Fruit fly (Drosophila melanogaster) whole organism, embryonic: Measurements from ENCODE around the gene cindr.
A peak's percentile ranks its signal among the peaks of the same experiment; 100 is the strongest.

ENCODE experiments used
- Antp ChIP-seq: fragments of 200-800 bp; sonication (Bioruptor generic); optimal IDR thresholded peaks from 3 replicates; lab custom pipeline; 2016; ENCODE audit warnings: missing biosample characterization, missing genetic modification characterization
- B-H1 ChIP-seq: fragments of 200-800 bp; sonication (Bioruptor generic); IDR thresholded peaks from 3 replicates; pipeline ENCODE4 v1.3.6; 2022; ENCODE audit warnings: missing biosample characterization, missing genetic modification characterization
- B-H2 ChIP-seq: fragments of 200-800 bp; sonication (Bioruptor generic); optimal IDR thresholded peaks from 2 replicates; lab custom pipeline; 2018; ENCODE audit warnings: missing biosample characterization, mild to moderate bottlenecking, missing genetic modification characterization
- Blimp-1 ChIP-seq: fragments of 200-800 bp; sonication (Bioruptor generic); optimal IDR thresholded peaks from 3 replicates; lab custom pipeline; 2018; ENCODE audit warnings: missing biosample characterization, missing genetic modification characterization, mild to moderate bottlenecking, moderate library complexity, missing genetic modification reagents
- CG11560 ChIP-seq: fragments of 200-800 bp; sonication (Bioruptor generic); IDR thresholded peaks from 3 replicates; pipeline ENCODE4 v1.3.6; 2022; ENCODE audit warnings: missing biosample characterization, missing genetic modification characterization
- CG12391 ChIP-seq: fragments of 200-800 bp; sonication (Bioruptor generic); optimal IDR thresholded peaks from 3 replicates; lab custom pipeline; 2018; ENCODE audit warnings: missing biosample characterization, mild to moderate bottlenecking, missing genetic modification characterization, moderate library complexity
- CG14441 ChIP-seq: fragments of 200-800 bp; sonication (Bioruptor generic); IDR thresholded peaks from 2 replicates; pipeline ENCODE4 v1.3.6; 2022; ENCODE audit warnings: missing biosample characterization, missing genetic modification characterization
- CG15514 ChIP-seq: fragments of 200-800 bp; sonication (Bioruptor generic); optimal IDR thresholded peaks from 3 replicates; lab custom pipeline; 2017; ENCODE audit warnings: missing biosample characterization, missing genetic modification characterization, mild to moderate bottlenecking, moderate library complexity, missing genetic modification reagents
- CG17328 ChIP-seq: fragments of 200-800 bp; sonication (Bioruptor generic); IDR thresholded peaks from 2 replicates; pipeline ENCODE4 v1.3.6; 2022; ENCODE audit warnings: missing biosample characterization, missing genetic modification characterization
- CG17385 ChIP-seq: fragments of 200-800 bp; sonication (Bioruptor generic); optimal IDR thresholded peaks from 3 replicates; lab custom pipeline; 2018; ENCODE audit warnings: missing biosample characterization, mild to moderate bottlenecking, missing genetic modification characterization
- CG18764 ChIP-seq: fragments of 200-800 bp; sonication (Bioruptor generic); optimal IDR thresholded peaks from 3 replicates; lab custom pipeline; 2016; ENCODE audit warnings: missing biosample characterization, missing genetic modification characterization
- CG2875 ChIP-seq: fragments of 200-800 bp; sonication (Bioruptor generic); optimal IDR thresholded peaks from 2 replicates; lab custom pipeline; 2017; ENCODE audit warnings: missing biosample characterization, mild to moderate bottlenecking, missing genetic modification characterization, missing genetic modification reagents
- CG30431 ChIP-seq: fragments of 200-800 bp; sonication (Bioruptor generic); optimal IDR thresholded peaks from 2 replicates; lab custom pipeline; 2017; ENCODE audit warnings: missing biosample characterization, missing genetic modification characterization
- CG31224 ChIP-seq: fragments of 200-800 bp; sonication (Bioruptor generic); IDR thresholded peaks from 2 replicates; pipeline ENCODE4 v1.3.6; 2022; ENCODE audit warnings: missing biosample characterization, missing genetic modification characterization
- CG33213 ChIP-seq: fragments of 200-800 bp; sonication (Bioruptor generic); optimal IDR thresholded peaks from 3 replicates; lab custom pipeline; 2016; ENCODE audit warnings: missing biosample characterization, missing genetic modification characterization
- CG4282 ChIP-seq: fragments of 200-800 bp; sonication (Bioruptor generic); optimal IDR thresholded peaks from 2 replicates; lab custom pipeline; 2016; ENCODE audit warnings: missing biosample characterization, missing genetic modification characterization
- CG6175 ChIP-seq: fragments of 200-800 bp; sonication (Bioruptor generic); IDR thresholded peaks from 3 replicates; pipeline ENCODE4 v1.3.6; 2022; ENCODE audit warnings: missing biosample characterization, missing genetic modification characterization
- CG7271 ChIP-seq: fragments of 200-800 bp; sonication (Bioruptor generic); optimal IDR thresholded peaks from 2 replicates; lab custom pipeline; 2018; ENCODE audit warnings: missing biosample characterization, mild to moderate bottlenecking, missing genetic modification characterization, moderate library complexity
- D19B ChIP-seq: fragments of 200-800 bp; sonication (Bioruptor generic); optimal IDR thresholded peaks from 2 replicates; lab custom pipeline; 2017; ENCODE audit warnings: missing biosample characterization, mild to moderate bottlenecking, missing genetic modification characterization
- Dip3 ChIP-seq: fragments of 200-800 bp; sonication (Bioruptor generic); optimal IDR thresholded peaks from 3 replicates; lab custom pipeline; 2016; ENCODE audit warnings: missing biosample characterization, missing genetic modification characterization
- Fer1 ChIP-seq: fragments of 200-800 bp; sonication (Bioruptor generic); optimal IDR thresholded peaks from 2 replicates; lab custom pipeline; 2017; ENCODE audit warnings: missing biosample characterization, mild to moderate bottlenecking, missing genetic modification characterization
- Gug ChIP-seq: fragments of 200-800 bp; sonication (Bioruptor generic); IDR thresholded peaks from 4 replicates; pipeline ENCODE4 v1.3.6; 2022; ENCODE audit warnings: missing biosample characterization, missing genetic modification characterization
- HLH54F ChIP-seq: fragments of 200-800 bp; sonication (Bioruptor generic); optimal IDR thresholded peaks from 3 replicates; lab custom pipeline; 2016; ENCODE audit warnings: missing biosample characterization, missing genetic modification characterization
- Hey ChIP-seq: fragments of 200-800 bp; sonication (Bioruptor generic); optimal IDR thresholded peaks from 3 replicates; lab custom pipeline; 2018; ENCODE audit warnings: missing biosample characterization, mild to moderate bottlenecking, missing genetic modification characterization
- Max ChIP-seq: fragments of 200-800 bp; sonication (Bioruptor generic); optimal IDR thresholded peaks from 2 replicates; lab custom pipeline; 2016; ENCODE audit warnings: missing biosample characterization, mild to moderate bottlenecking, missing genetic modification characterization
- Mrtf ChIP-seq: fragments of 200-800 bp; sonication (Bioruptor generic); IDR thresholded peaks from 3 replicates; pipeline ENCODE4 v1.3.6; 2022; ENCODE audit warnings: missing biosample characterization, missing genetic modification characterization
- Poxn ChIP-seq: fragments of 200-800 bp; sonication (Bioruptor generic); IDR thresholded peaks from 2 replicates; pipeline ENCODE4 v1.3.6; 2022; ENCODE audit warnings: missing biosample characterization, missing genetic modification characterization
- Tbp ChIP-seq: fragments of >200 bp; optimal IDR thresholded peaks from 2 replicates; lab custom pipeline; 2018; ENCODE audit warnings: missing biosample characterization, missing genetic modification characterization
- Xrp1 ChIP-seq: fragments of 200-800 bp; sonication (Bioruptor generic); IDR thresholded peaks from 2 replicates; pipeline ENCODE4 v1.3.6; 2022; ENCODE audit warnings: missing biosample characterization, missing genetic modification characterization
- bsh ChIP-seq, 2 experiments: fragments of 200-800 bp; sonication (Bioruptor generic); optimal IDR thresholded peaks; 2 replicates each; lab custom pipeline; 2017 to 2018; ENCODE audit warnings: mild to moderate bottlenecking in 2 of 2, missing biosample characterization in 2 of 2, missing genetic modification characterization in 2 of 2, moderate library complexity in 1 of 2
- da ChIP-seq: fragments of 200-800 bp; sonication (Bioruptor generic); optimal IDR thresholded peaks from 2 replicates; lab custom pipeline; 2016; ENCODE audit warnings: missing biosample characterization, missing genetic modification characterization
- danr ChIP-seq: fragments of 200-800 bp; sonication (Bioruptor generic); IDR thresholded peaks from 2 replicates; pipeline ENCODE4 v1.3.6; 2022; ENCODE audit warnings: missing biosample characterization, missing genetic modification characterization
- dpn ChIP-seq, 2 experiments: fragments of 200-800 bp; sonication (Bioruptor generic); optimal IDR thresholded peaks; 3 replicates each; lab custom pipeline; 2016; ENCODE audit warnings: missing biosample characterization in 2 of 2, missing genetic modification characterization in 2 of 2
- fd102C ChIP-seq: fragments of 200-800 bp; sonication (Bioruptor generic); optimal IDR thresholded peaks from 2 replicates; lab custom pipeline; 2018; ENCODE audit warnings: missing biosample characterization, mild to moderate bottlenecking, missing genetic modification characterization, moderate library complexity
- grau ChIP-seq: fragments of 200-800 bp; optimal IDR thresholded peaks from 3 replicates; lab custom pipeline; 2019; ENCODE audit warnings: missing biosample characterization, mild to moderate bottlenecking, missing genetic modification characterization, moderate library complexity
- ham ChIP-seq: fragments of 200-800 bp; sonication (Bioruptor generic); IDR thresholded peaks from 2 replicates; pipeline ENCODE4 v1.3.6; 2022; ENCODE audit warnings: missing biosample characterization, missing genetic modification characterization
- lmd ChIP-seq: fragments of 200-800 bp; sonication (Bioruptor generic); IDR thresholded peaks from 2 replicates; pipeline ENCODE4 v1.3.6; 2022; ENCODE audit warnings: missing biosample characterization, missing genetic modification characterization
- mam ChIP-seq: fragments of 200-800 bp; sonication (Bioruptor generic); optimal IDR thresholded peaks from 3 replicates; lab custom pipeline; 2016; ENCODE audit warnings: missing biosample characterization, missing genetic modification characterization
- nom ChIP-seq: fragments of 200-800 bp; sonication (Bioruptor generic); optimal IDR thresholded peaks from 2 replicates; lab custom pipeline; 2017; ENCODE audit warnings: missing biosample characterization, missing genetic modification characterization, mild to moderate bottlenecking, moderate library complexity, missing genetic modification reagents
- odd ChIP-seq: fragments of 200-800 bp; sonication (Bioruptor generic); optimal IDR thresholded peaks from 2 replicates; lab custom pipeline; 2017; ENCODE audit warnings: missing biosample characterization, mild to moderate bottlenecking, missing genetic modification characterization
- pita ChIP-seq: fragments of 200-800 bp; sonication (Bioruptor generic); optimal IDR thresholded peaks from 2 replicates; lab custom pipeline; 2017; ENCODE audit warnings: missing biosample characterization, mild to moderate bottlenecking, missing genetic modification characterization
- sob ChIP-seq: fragments of 200-800 bp; sonication (Bioruptor generic); IDR thresholded peaks from 2 replicates; pipeline ENCODE4 v1.3.6; 2022; ENCODE audit warnings: missing biosample characterization, missing genetic modification characterization
- stwl ChIP-seq: fragments of 200-800 bp; sonication (Bioruptor generic); optimal IDR thresholded peaks from 3 replicates; lab custom pipeline; 2018; ENCODE audit warnings: missing biosample characterization, mild to moderate bottlenecking, missing genetic modification characterization, moderate library complexity
- tin ChIP-seq: fragments of 200-800 bp; sonication (Bioruptor generic); optimal IDR thresholded peaks from 3 replicates; lab custom pipeline; 2016; ENCODE audit warnings: missing biosample characterization, missing genetic modification characterization
- tio ChIP-seq: fragments of 200-800 bp; sonication (Bioruptor generic); optimal IDR thresholded peaks from 2 replicates; lab custom pipeline; 2017; ENCODE audit warnings: missing biosample characterization, missing genetic modification characterization, inconsistent platforms
- tna ChIP-seq: fragments of 200-800 bp; sonication (Bioruptor generic); IDR thresholded peaks from 2 replicates; pipeline ENCODE4 v1.3.6; 2022; ENCODE audit warnings: missing biosample characterization, missing genetic modification characterization; ENCODE audit not compliant: partially characterized antibody
- trem ChIP-seq: fragments of 200-800 bp; optimal IDR thresholded peaks from 3 replicates; lab custom pipeline; 2019; ENCODE audit warnings: missing biosample characterization, mild to moderate bottlenecking, missing genetic modification characterization, moderate library complexity
- tx ChIP-seq: fragments of 200-800 bp; sonication (Bioruptor generic); optimal IDR thresholded peaks from 2 replicates; lab custom pipeline; 2016; ENCODE audit warnings: missing biosample characterization, missing genetic modification characterization
- vvl ChIP-seq: fragments of 200-800 bp; sonication (Bioruptor generic); IDR thresholded peaks from 2 replicates; pipeline ENCODE4 v1.3.6; 2022; ENCODE audit warnings: missing biosample characterization, missing genetic modification characterization
- wek ChIP-seq: fragments of 200-800 bp; sonication (Bioruptor generic); optimal IDR thresholded peaks from 3 replicates; lab custom pipeline; 2018; ENCODE audit warnings: missing biosample characterization, mild to moderate bottlenecking, missing genetic modification characterization, moderate library complexity
- yki ChIP-seq: fragments of >200 bp; optimal IDR thresholded peaks from 3 replicates; lab custom pipeline; 2018
- zf30C ChIP-seq: fragments of 200-800 bp; sonication (Bioruptor generic); optimal IDR thresholded peaks from 3 replicates; lab custom pipeline; 2018; ENCODE audit warnings: missing biosample characterization, mild to moderate bottlenecking, missing genetic modification characterization

The cindr gene

dm6 chr3R:30789363-30789762 is 19.1 kb upstream of the cindr start (continued):
- TF ChIP-seq vvl (GFP tag; lab: Robert Waterston, UW) = peak; percentile 93
- TF ChIP-seq CG18764 (GFP tag; lab: Kevin White, UChicago) = no peak
- TF ChIP-seq D19B (GFP tag; lab: Kevin White, UChicago) = no peak
- TF ChIP-seq CG7271 (tag; lab: Kevin White, UChicago) = no peak
- no peak for TF ChIP-seq fd102C
- peak; percentile 30 for TF ChIP-seq Blimp-1 (GFP tag; lab: Kevin White, UChicago)
- no peak for TF ChIP-seq pita
- no peak for TF ChIP-seq wek (GFP tag; lab: Kevin White, UChicago)
- peak; percentile 17; the same call in 1 of the 2 replicates for TF ChIP-seq danr (GFP tag; lab: Robert Waterston, UW)
- TF ChIP-seq CG17328 (GFP tag; lab: Robert Waterston, UW) = peak; percentile 67
- TF ChIP-seq tx (GFP tag; lab: Kevin White, UChicago) = no peak
- no peak for TF ChIP-seq CG2875 (GFP tag; lab: Kevin White, UChicago)
- TF ChIP-seq mam = peak; percentile 43
- TF ChIP-seq sob = peak; percentile 64
- TF ChIP-seq CG30431 (GFP tag; lab: Kevin White, UChicago) = no peak
- TF ChIP-seq grau = peak; percentile 18
- peak; percentile 81 for TF ChIP-seq CG14441 (GFP tag; lab: Robert Waterston, UW)
- peak; percentile 52; the same call in 1 of the 2 replicates for TF ChIP-seq tna (GFP tag; lab: Robert Waterston, UW)
- TF ChIP-seq CG33213 (GFP tag; lab: Kevin White, UChicago) = no peak
- TF ChIP-seq Tbp (GFP tag; lab: Kevin White, UChicago) = no peak
- TF ChIP-seq stwl (tag; lab: Kevin White, UChicago) = peak; percentile 92
- TF ChIP-seq CG12391 = peak; percentile 24
- no peak for TF ChIP-seq Hey (tag; lab: Kevin White, UChicago)
- TF ChIP-seq zf30C (GFP tag; lab: Kevin White, UChicago) = peak; percentile 75
- peak; percentile 76 for TF ChIP-seq B-H1 (GFP tag; lab: Robert Waterston, UW)
- TF ChIP-seq CG6175 (GFP tag; lab: Robert Waterston, UW) = peak; percentile 68; the same call in 1 of the 3 replicates
- TF ChIP-seq CG17385 (GFP tag; lab: Kevin White, UChicago) = peak; percentile 32
- peak; percentile 48; the same call in 3 of the 4 replicates for TF ChIP-seq Gug (GFP tag; lab: Robert Waterston, UW)
- TF ChIP-seq CG31224 (GFP tag; lab: Robert Waterston, UW) = peak; percentile 61
- TF ChIP-seq CG15514 = peak; percentile 28
- no peak for TF ChIP-seq ham (GFP tag; lab: Robert Waterston, UW)
- TF ChIP-seq tin = peak; percentile 1
- TF ChIP-seq nom = no peak
- TF ChIP-seq tio (GFP tag; lab: Kevin White, UChicago) = peak; percentile 13
- no peak for TF ChIP-seq Poxn
- TF ChIP-seq yki (lab: Kevin White, UChicago) = no peak
- no peak for TF ChIP-seq B-H2 (GFP tag; lab: Kevin White, UChicago)
- no peak for TF ChIP-seq CG4282 (GFP tag; lab: Kevin White, UChicago)
- TF ChIP-seq Max (GFP tag; lab: Kevin White, UChicago) = peak; percentile 14
- peak; percentile 54; the same call in 2 of the 3 replicates for TF ChIP-seq Mrtf (GFP tag; lab: Robert Waterston, UW)
- TF ChIP-seq Fer1 (GFP tag; lab: Kevin White, UChicago) = peak; percentile 42
- peak; percentile 83 for TF ChIP-seq Xrp1 (GFP tag; lab: Robert Waterston, UW)
- peak; percentile 55 for TF ChIP-seq Dip3 (GFP tag; lab: Kevin White, UChicago)
- TF ChIP-seq Antp (GFP tag; lab: Kevin White, UChicago) = peak; percentile 39
- peak in 1 of 2 experiments; percentile 11 for TF ChIP-seq dpn (GFP tag; optimal IDR thresholded peaks at IDR 0.05; lab: Kevin White, UChicago)
- TF ChIP-seq CG11560 (tag; lab: Robert Waterston, UW) = peak; percentile 100
- no peak for TF ChIP-seq odd
- no peak for TF ChIP-seq da (GFP tag; lab: Kevin White, UChicago)
- no peak for TF ChIP-seq HLH54F (GFP tag; lab: Kevin White, UChicago)
- peak; percentile 76 for TF ChIP-seq lmd (GFP tag; lab: Robert Waterston, UW)
- peak in 1 of 2 experiments; percentile 30 for TF ChIP-seq bsh (GFP tag; optimal IDR thresholded peaks at IDR 0.05; lab: Kevin White, UChicago)
- TF ChIP-seq trem (tag; lab: Kevin White, UChicago) = peak; percentile 38
